Worm (Caenorhabditis elegans) whole organism, L4 larva: Measurements from ENCODE around the gene fbxa-166.

Experiments
- R02D3.7 ChIP-seq: fragments of 150-350 bp; sonication (generic microtip); optimal IDR thresholded peaks from 3 replicates; lab custom pipeline; 2014; ENCODE audit warnings: missing biosample characterization, missing genetic modification characterization
- ama-1 ChIP-seq: fragments of 150-350 bp; optimal IDR thresholded peaks from 2 replicates; lab custom pipeline; 2014; ENCODE audit warnings: inconsistent platforms, mixed read lengths
- ceh-82 ChIP-seq: sonication (generic microtip); optimal IDR thresholded peaks from 2 replicates; lab custom pipeline; 2017; ENCODE audit warnings: missing biosample characterization, missing genetic modification characterization
- ces-1 ChIP-seq: fragments of 150-350 bp; sonication (generic microtip); optimal IDR thresholded peaks from 4 replicates; lab custom pipeline; 2014; ENCODE audit warnings: missing biosample characterization, missing genetic modification reagents, missing genetic modification characterization
- hmg-1.1 ChIP-seq: fragments of 200-800 bp; sonication (Bioruptor generic); IDR thresholded peaks from 2 replicates; pipeline ENCODE4 v1.3.6; 2022; ENCODE audit warnings: missing genetic modification reagents, missing genetic modification characterization, missing compliant biosample characterization
- mes-2 ChIP-seq: sonication (generic microtip); optimal IDR thresholded peaks from 2 replicates; lab custom pipeline; 2016; ENCODE audit warnings: missing genotype, mild to moderate bottlenecking, missing genetic modification characterization, missing compliant biosample characterization; ENCODE audit not compliant: poor library complexity, severe bottlenecking
- mxl-3 ChIP-seq: fragments of 200-800 bp; sonication (Bioruptor generic); optimal IDR thresholded peaks from 2 replicates; lab custom pipeline; 2018; ENCODE audit warnings: mild to moderate bottlenecking, missing genetic modification characterization, missing compliant biosample characterization
- nhr-77 ChIP-seq: fragments of 150-350 bp; optimal IDR thresholded peaks from 2 replicates; lab custom pipeline; 2014; ENCODE audit warnings: missing biosample characterization, missing genetic modification characterization
- saeg-2 ChIP-seq: fragments of 200-800 bp; sonication (Bioruptor generic); IDR thresholded peaks from 2 replicates; pipeline ENCODE4 v1.3.6; 2022; ENCODE audit warnings: missing genetic modification reagents, missing genetic modification characterization, missing compliant biosample characterization
- spr-1 ChIP-seq: sonication (generic microtip); optimal IDR thresholded peaks from 2 replicates; lab custom pipeline; 2016; ENCODE audit warnings: mild to moderate bottlenecking, missing genetic modification characterization, missing compliant biosample characterization
- unc-62 ChIP-seq, 3 experiments: fragments of 150-350 bp in 1 of 3; sonication (generic microtip); optimal IDR thresholded peaks in 2 of 3; peaks in 1 of 3; 1 replicate in 1 of 3; 2 replicates in 2 of 3; lab custom pipeline; 2014 to 2017; ENCODE audit warnings: missing biosample characterization in 3 of 3, missing genetic modification characterization in 3 of 3, missing genetic modification reagents in 3 of 3, missing genotype in 1 of 3
- zag-1 ChIP-seq: fragments of 150-350 bp; optimal IDR thresholded peaks from 2 replicates; lab custom pipeline; 2014; ENCODE audit warnings: missing biosample characterization, missing genetic modification characterization

ce11 chrII:1571032-1571431 lies 47.8 kb downstream of the fbxa-166 start, which contains the start of gene fbxb-46:
- TF ChIP-seq mes-2 = no peak
- TF ChIP-seq ama-1 (lab: Kevin White, UChicago) = no peak
- no peak for TF ChIP-seq ces-1
- no peak for TF ChIP-seq R02D3.7 (tag; lab: Kevin White, UChicago)
- TF ChIP-seq unc-62 (GFP tag; optimal IDR thresholded peaks at IDR 0.05 in 1 of 2; lab: Kevin White, UChicago) = no peak
- TF ChIP-seq unc-62 (tag; optimal IDR thresholded peaks at IDR 0.05; lab: Kevin White, UChicago) = no peak
- no peak for TF ChIP-seq zag-1 (tag; lab: Kevin White, UChicago)
- no peak for TF ChIP-seq mxl-3 (GFP tag; lab: Kevin White, UChicago)
- no peak for TF ChIP-seq hmg-1.1 (GFP tag; lab: Robert Waterston, UW)
- no peak for TF ChIP-seq saeg-2 (GFP tag; lab: Robert Waterston, UW)
- no peak for TF ChIP-seq nhr-77
- no peak for TF ChIP-seq spr-1 (tag; lab: Kevin White, UChicago)
- TF ChIP-seq ceh-82 (tag; lab: Kevin White, UChicago) = no peak
